Worm (Caenorhabditis elegans) whole organism, late embryonic: ENCODE measurements around the gene cdka-1.

ENCODE experiments used
- che-1 ChIP-seq: sonication (generic microtip); optimal IDR thresholded peaks from 2 replicates; lab custom pipeline; 2016; ENCODE audit warnings: mild to moderate bottlenecking, missing genetic modification characterization, missing compliant biosample characterization
- fax-1 ChIP-seq: sonication (generic microtip); optimal IDR thresholded peaks from 2 replicates; lab custom pipeline; 2016; ENCODE audit warnings: missing genotype, missing genetic modification characterization, missing compliant biosample characterization
- sdc-2 ChIP-seq: sonication (generic microtip); optimal IDR thresholded peaks from 2 replicates; lab custom pipeline; 2016; ENCODE audit warnings: missing genotype, missing genetic modification characterization, missing compliant biosample characterization

ce11 chrIII:4688965-4689364 is 30.4 kb downstream of the cdka-1 start, which contains the start of gene ppat-1:
- no peak for TF ChIP-seq sdc-2
- TF ChIP-seq che-1 = no peak
- TF ChIP-seq fax-1 (tag; lab: Kevin White, UChicago) = no peak
